Fruit fly (Drosophila melanogaster) whole organism, adult: ENCODE measurements around the gene CG31805.
A peak's percentile ranks its signal among the peaks of the same experiment; 100 is the strongest.

ENCODE experiments used
- CG33017 ChIP-seq: fragments of 200-800 bp; sonication (Bioruptor generic); optimal IDR thresholded peaks from 2 replicates; lab custom pipeline; 2018; ENCODE audit warnings: missing biosample characterization, mild to moderate bottlenecking, missing genetic modification characterization, moderate library complexity
- CG7045 ChIP-seq: fragments of 200-800 bp; sonication (Bioruptor generic); optimal IDR thresholded peaks from 2 replicates; lab custom pipeline; 2017; ENCODE audit warnings: missing biosample characterization, mild to moderate bottlenecking, missing genetic modification characterization
- CG7101 ChIP-seq: fragments of 200-800 bp; sonication (Bioruptor generic); optimal IDR thresholded peaks from 2 replicates; lab custom pipeline; 2018; ENCODE audit warnings: missing biosample characterization, mild to moderate bottlenecking, missing genetic modification characterization, moderate library complexity
- Clk ChIP-seq: fragments of 200-800 bp; sonication (Bioruptor generic); optimal IDR thresholded peaks from 2 replicates; lab custom pipeline; 2017; ENCODE audit warnings: missing biosample characterization, missing genetic modification characterization
- Hr96 ChIP-seq: fragments of 200-800 bp; sonication (Bioruptor generic); optimal IDR thresholded peaks from 2 replicates; lab custom pipeline; 2016; ENCODE audit warnings: missing biosample characterization, missing genetic modification characterization
- Mnt ChIP-seq: fragments of 200-800 bp; sonication (Bioruptor generic); optimal IDR thresholded peaks from 2 replicates; lab custom pipeline; 2016; ENCODE audit warnings: missing biosample characterization, mild to moderate bottlenecking, missing genetic modification characterization
- bab1 ChIP-seq: fragments of 200-800 bp; sonication (Bioruptor generic); optimal IDR thresholded peaks from 3 replicates; lab custom pipeline; 2019; ENCODE audit warnings: missing biosample characterization, mild to moderate bottlenecking, missing genetic modification characterization, moderate library complexity
- cnc ChIP-seq, 2 experiments: fragments of >200 bp; optimal IDR thresholded peaks; 2 replicates each; lab custom pipeline; 2017
- ovo ChIP-seq: fragments of 200-800 bp; sonication (Bioruptor generic); optimal IDR thresholded peaks from 2 replicates; lab custom pipeline; 2016; ENCODE audit warnings: missing biosample characterization, missing genetic modification characterization
- pad ChIP-seq: fragments of 200-800 bp; sonication (Bioruptor generic); optimal IDR thresholded peaks from 3 replicates; lab custom pipeline; 2017; ENCODE audit warnings: missing biosample characterization, missing genetic modification characterization, mild to moderate bottlenecking, moderate library complexity, missing genetic modification reagents
- tj ChIP-seq: fragments of 200-800 bp; sonication (Bioruptor generic); optimal IDR thresholded peaks from 3 replicates; lab custom pipeline; 2017; ENCODE audit warnings: missing biosample characterization, mild to moderate bottlenecking, missing genetic modification characterization, moderate library complexity
- toe ChIP-seq: fragments of 200-800 bp; sonication (Bioruptor generic); optimal IDR thresholded peaks from 2 replicates; lab custom pipeline; 2016; ENCODE audit warnings: missing biosample characterization, missing genetic modification characterization

DNA sequence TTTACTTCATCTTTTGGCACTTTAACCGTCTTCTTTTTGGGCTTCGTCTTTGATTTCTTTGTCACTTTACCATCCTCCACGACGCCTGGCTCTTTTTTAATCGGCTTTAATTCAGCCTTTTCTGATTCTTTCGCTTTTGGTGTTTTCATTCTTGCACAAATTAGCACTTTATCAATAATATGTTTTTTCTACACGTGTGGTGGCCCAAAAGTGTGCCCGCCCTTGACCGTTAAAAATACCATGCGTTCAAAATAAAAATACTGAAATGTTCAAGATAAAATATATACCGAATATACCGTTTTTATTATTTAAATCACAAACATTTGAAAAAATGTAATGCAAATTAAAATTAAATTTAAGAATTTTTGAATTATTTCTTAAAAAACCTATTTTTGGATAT lies 1.7 kb upstream of the CG31805 start, which contains the start of gene CG12288:
- TF ChIP-seq CG33017 (tag; lab: Kevin White, UChicago) (no peak), Clk (GFP tag; lab: Kevin White, UChicago) (no peak), Mnt (peak; percentile 34), CG7101 (tag; lab: Kevin White, UChicago) (no peak), CG7045 (GFP tag; lab: Kevin White, UChicago) (no peak), toe (no peak), cnc (optimal IDR thresholded peaks at IDR 0.05; lab: Kevin White, UChicago) (no peak), Hr96 (GFP tag; lab: Kevin White, UChicago) (no peak), pad (GFP tag; lab: Kevin White, UChicago) (no peak), ovo (no peak), bab1 (GFP tag; lab: Kevin White, UChicago) (no peak), tj (GFP tag; lab: Kevin White, UChicago) (no peak)
